Fruit fly (Drosophila melanogaster): ENCODE results near the gene sty.
A peak's percentile ranks its signal among the peaks of the same experiment; 100 is the strongest.

Gene sty

dm6 chr3L:3454921-3455554 is 30.3 kb upstream of the sty start (continued):
- peak; percentile 60 for TF ChIP-seq CG11504 (tag; optimal IDR thresholded peaks at IDR 0.05)
- peak; percentile 60 for TF ChIP-seq CG6689 (GFP tag; IDR thresholded peaks at IDR 0.05)
- TF ChIP-seq CG13296 (GFP tag; optimal IDR thresholded peaks at IDR 0.05), result no peak
- no peak for TF ChIP-seq CG17385 (GFP tag; optimal IDR thresholded peaks at IDR 0.05)
- no peak; the same call in 1 of the 2 replicates for TF ChIP-seq sob (GFP tag; IDR thresholded peaks at IDR 0.05)
- TF ChIP-seq CG14014 (GFP tag; IDR thresholded peaks at IDR 0.05), result 0 out of 2 replicates have a peak, but pooled peaks have one; percentile 16
- peak; percentile 67; the same call in 1 of the 4 replicates for TF ChIP-seq chinmo (GFP tag; IDR thresholded peaks at IDR 0.05; ENCODE audit: partially characterized antibody)
- peak; percentile 39; the same call in 1 of the 3 replicates for TF ChIP-seq Mrtf (GFP tag; IDR thresholded peaks at IDR 0.05)
- peak; percentile 1 for TF ChIP-seq grau (tag; optimal IDR thresholded peaks at IDR 0.05)
- peak; percentile 42; the same call in 1 of the 2 replicates for TF ChIP-seq CG4730 (GFP tag; IDR thresholded peaks at IDR 0.05)
- peak; percentile 41; the same call in 1 of the 2 replicates for TF ChIP-seq stc (GFP tag; IDR thresholded peaks at IDR 0.05)
- no peak for TF ChIP-seq CG13894 (tag; optimal IDR thresholded peaks at IDR 0.05)
- peak; percentile 69 for TF ChIP-seq sens (GFP tag)
- peak; percentile 22 for TF ChIP-seq CG12659 (GFP tag; optimal IDR thresholded peaks at IDR 0.05)
- no peak for TF ChIP-seq Jarid2 (GFP tag; optimal IDR thresholded peaks at IDR 0.05)
- no peak for TF ChIP-seq stwl (tag; optimal IDR thresholded peaks at IDR 0.05)
- peak; percentile 24 for TF ChIP-seq fd96Cb (tag; optimal IDR thresholded peaks at IDR 0.05)
- TF ChIP-seq CG14441 (GFP tag; IDR thresholded peaks at IDR 0.05), result peak; percentile 61
- peak; percentile 9 for TF ChIP-seq CG9817 (tag; optimal IDR thresholded peaks at IDR 0.05)
- TF ChIP-seq CG31224 (GFP tag; IDR thresholded peaks at IDR 0.05), result peak; percentile 6; the same call in 1 of the 2 replicates
- TF ChIP-seq CG2199 (GFP tag; IDR thresholded peaks at IDR 0.05), result peak; percentile 54; the same call in 1 of the 3 replicates
- TF ChIP-seq tll (GFP tag; optimal IDR thresholded peaks at IDR 0.05), result no peak
- no peak for TF ChIP-seq da (GFP tag; optimal IDR thresholded peaks at IDR 0.05)
- peak; percentile 56; the same call in 2 of the 3 replicates for TF ChIP-seq knrl (GFP tag; IDR thresholded peaks at IDR 0.05; ENCODE audit: partially characterized antibody)
- TF ChIP-seq CG7372 (GFP tag; IDR thresholded peaks at IDR 0.05), result peak; percentile 34; the same call in 1 of the 2 replicates
- peak; percentile 34 for TF ChIP-seq CG30403 (GFP tag; optimal IDR thresholded peaks at IDR 0.05)
- TF ChIP-seq pum (GFP tag; optimal IDR thresholded peaks at IDR 0.05), result peak; percentile 0
- no peak for TF ChIP-seq shn (GFP tag; optimal IDR thresholded peaks at IDR 0.05)
- no peak for TF ChIP-seq run (tag; optimal IDR thresholded peaks at IDR 0.05)
- peak; percentile 56; the same call in 2 of the 3 replicates for TF ChIP-seq CG11093 (GFP tag; IDR thresholded peaks at IDR 0.05)
- TF ChIP-seq CG7987 (GFP tag; optimal IDR thresholded peaks at IDR 0.05), result peak; percentile 70
- peak; percentile 49 for TF ChIP-seq wor (GFP tag; IDR thresholded peaks at IDR 0.05)
- TF ChIP-seq sisA (GFP tag; IDR thresholded peaks at IDR 0.05), result peak; percentile 76
- peak; percentile 45 for TF ChIP-seq nmo (GFP tag; optimal IDR thresholded peaks at IDR 0.05)
- TF ChIP-seq CoRest (tag; optimal IDR thresholded peaks at IDR 0.05), result peak; percentile 38
- peak; percentile 13 for TF ChIP-seq Antp (GFP tag; optimal IDR thresholded peaks at IDR 0.05)
- TF ChIP-seq CG2712 (tag; optimal IDR thresholded peaks at IDR 0.05), result peak; percentile 22
- TF ChIP-seq CG1603 (tag; optimal IDR thresholded peaks at IDR 0.05), result peak; percentile 28
- no peak for TF ChIP-seq CG13287 (GFP tag; IDR thresholded peaks at IDR 0.05; ENCODE audit: partially characterized antibody)
- 0 out of 3 replicates have a peak, but pooled peaks have one; percentile 4 for TF ChIP-seq Opbp (GFP tag; IDR thresholded peaks at IDR 0.05; ENCODE audit: partially characterized antibody)
- peak; percentile 22; the same call in 1 of the 2 replicates for TF ChIP-seq H2.0 (GFP tag; IDR thresholded peaks at IDR 0.05)
- peak; percentile 54; the same call in 1 of the 3 replicates for TF ChIP-seq CG17361 (GFP tag; IDR thresholded peaks at IDR 0.05)
- no peak for TF ChIP-seq nau (GFP tag; optimal IDR thresholded peaks at IDR 0.05)
- TF ChIP-seq CG12104 (GFP tag; optimal IDR thresholded peaks at IDR 0.05), result peak; percentile 1
- peak; percentile 60 for TF ChIP-seq abd-A (tag; optimal IDR thresholded peaks at IDR 0.05)
- no peak for TF ChIP-seq dati (GFP tag; IDR thresholded peaks at IDR 0.05)
- TF ChIP-seq Rfx (GFP tag; IDR thresholded peaks at IDR 0.05), result peak; percentile 26; the same call in 1 of the 2 replicates
- peak; percentile 38 for TF ChIP-seq Sox100B (GFP tag; optimal IDR thresholded peaks at IDR 0.05)
